Fruit fly (Drosophila melanogaster): ENCODE results near the gene CG45075.
A peak's percentile ranks its signal among the peaks of the same experiment; 100 is the strongest.

Gene CG45075

dm6 chr2L:6082157-6082645, 9.0 kb upstream of the CG45075 start, which contains the start of gene Kr-h1 (continued):
- no peak for TF ChIP-seq her (GFP tag; optimal IDR thresholded peaks at IDR 0.05)
- no peak for TF ChIP-seq CHES-1-like (GFP tag; optimal IDR thresholded peaks at IDR 0.05)
- no peak for TF ChIP-seq CG3163 (GFP tag; optimal IDR thresholded peaks at IDR 0.05)
- TF ChIP-seq kni (GFP tag; optimal IDR thresholded peaks at IDR 0.05) = no peak
- TF ChIP-seq CG11723 (GFP tag; optimal IDR thresholded peaks at IDR 0.05) = no peak
- TF ChIP-seq gro (GFP tag; optimal IDR thresholded peaks at IDR 0.05) = peak; percentile 11
- no peak for TF ChIP-seq CG7745 (tag; optimal IDR thresholded peaks at IDR 0.05)
- TF ChIP-seq al (GFP tag; IDR thresholded peaks at IDR 0.05) = no peak
- TF ChIP-seq CG4424 (GFP tag; optimal IDR thresholded peaks at IDR 0.05) = no peak
- TF ChIP-seq CG17385 (GFP tag; optimal IDR thresholded peaks at IDR 0.05) = no peak
- TF ChIP-seq Hr3 (GFP tag; optimal IDR thresholded peaks at IDR 0.05) = no peak
- TF ChIP-seq lola (GFP tag; optimal IDR thresholded peaks at IDR 0.05) = no peak
- TF ChIP-seq zfh2 (GFP tag; optimal IDR thresholded peaks at IDR 0.05) = no peak
- TF ChIP-seq CG18011 (GFP tag; optimal IDR thresholded peaks at IDR 0.05) = no peak
- no peak for TF ChIP-seq CG32532 (GFP tag; IDR thresholded peaks at IDR 0.05)
- TF ChIP-seq CG2120 (GFP tag; optimal IDR thresholded peaks at IDR 0.05) = no peak
- no peak for TF ChIP-seq CG17802 (tag; optimal IDR thresholded peaks at IDR 0.05)
- TF ChIP-seq sug (tag; optimal IDR thresholded peaks at IDR 0.05) = peak; percentile 75
- TF ChIP-seq cwo (GFP tag; optimal IDR thresholded peaks at IDR 0.05) = no peak
- TF ChIP-seq CG1602 (GFP tag; optimal IDR thresholded peaks at IDR 0.05) = no peak
- no peak for TF ChIP-seq Sry-β (GFP tag; optimal IDR thresholded peaks at IDR 0.05)
- peak; percentile 11 for TF ChIP-seq CG12769 (tag; optimal IDR thresholded peaks at IDR 0.05)
- no peak for TF ChIP-seq CG12071 (GFP tag; optimal IDR thresholded peaks at IDR 0.05)
- no peak for TF ChIP-seq CG5245 (GFP tag; optimal IDR thresholded peaks at IDR 0.05)
- no peak for TF ChIP-seq CG2199 (GFP tag; IDR thresholded peaks at IDR 0.05)
- TF ChIP-seq CG13894 (tag; optimal IDR thresholded peaks at IDR 0.05) = peak; percentile 72
- no peak for TF ChIP-seq CG15514 (GFP tag; optimal IDR thresholded peaks at IDR 0.05)
- no peak for TF ChIP-seq Ptx1 (GFP tag; IDR thresholded peaks at IDR 0.05)
- no peak for TF ChIP-seq CG7271 (tag; optimal IDR thresholded peaks at IDR 0.05)
- no peak for TF ChIP-seq ase (GFP tag; IDR thresholded peaks at IDR 0.05)
- TF ChIP-seq Deaf1 (tag; optimal IDR thresholded peaks at IDR 0.05) = peak; percentile 3
- TF ChIP-seq CG17612 (GFP tag; IDR thresholded peaks at IDR 0.05) = no peak

- TF ChIP-seq abd-A (tag; optimal IDR thresholded peaks at IDR 0.05) (peak; percentile 66), gsb-n (tag; optimal IDR thresholded peaks at IDR 0.05) (peak; percentile 1), CG3065 (GFP tag; optimal IDR thresholded peaks at IDR 0.05) (no peak), ken (GFP tag; IDR thresholded peaks at IDR 0.05) (no peak), HmgZ (tag; optimal IDR thresholded peaks at IDR 0.05) (peak; percentile 41), CG8290 (GFP tag; optimal IDR thresholded peaks at IDR 0.05) (no peak), CG8290 (tag; optimal IDR thresholded peaks at IDR 0.05) (peak; percentile 5 to 61), Nf-YC (tag; optimal IDR thresholded peaks at IDR 0.05) (peak; percentile 57), PHDP (tag; optimal IDR thresholded peaks at IDR 0.05) (peak; percentile 40), CG4328 (GFP tag; optimal IDR thresholded peaks at IDR 0.05) (peak; percentile 52), Fer2 (tag; optimal IDR thresholded peaks at IDR 0.05) (peak; percentile 7), Sox100B (GFP tag; optimal IDR thresholded peaks at IDR 0.05) (peak; percentile 35), wek (GFP tag; optimal IDR thresholded peaks at IDR 0.05) (peak; percentile 50), Tbp (GFP tag; optimal IDR thresholded peaks at IDR 0.05) (no peak), CG14014 (GFP tag; IDR thresholded peaks at IDR 0.05) (peak; percentile 11; the same call in 1 of the 2 replicates), CG6791 (GFP tag; IDR thresholded peaks at IDR 0.05; ENCODE audit: partially characterized antibody) (0 out of 3 replicates have a peak, but pooled peaks have one; percentile 13), insv (GFP tag; optimal IDR thresholded peaks at IDR 0.05) (no peak), dmrt11E (tag; optimal IDR thresholded peaks at IDR 0.05) (no peak), CG2678 (tag; optimal IDR thresholded peaks at IDR 0.05) (peak; percentile 4), CG2199 (GFP tag; IDR thresholded peaks at IDR 0.05) (0 out of 3 replicates have a peak, but pooled peaks have one; percentile 24)
Observed at dm6 chr2L:6082936-6083627, 8.1 kb upstream of the CG45075 start.

All from whole organism, embryonic.